Fruit fly (Drosophila melanogaster) whole organism, embryonic: ENCODE data around the gene Egfrap.
A peak's percentile ranks its signal among the peaks of the same experiment; 100 is the strongest.

Experiments used
- CG10366 ChIP-seq: fragments of 200-800 bp; sonication (Bioruptor generic); IDR thresholded peaks from 2 replicates; pipeline ENCODE4 v1.3.6; 2022; ENCODE audit warnings: missing biosample characterization, missing genetic modification characterization
- CG12071 ChIP-seq: fragments of 200-800 bp; sonication (Bioruptor generic); optimal IDR thresholded peaks from 3 replicates; lab custom pipeline; 2018; ENCODE audit warnings: missing biosample characterization, mild to moderate bottlenecking, missing genetic modification characterization
- Vsx1 ChIP-seq: fragments of 200-800 bp; sonication (Bioruptor generic); optimal IDR thresholded peaks from 2 replicates; lab custom pipeline; 2017; ENCODE audit warnings: missing biosample characterization, mild to moderate bottlenecking, missing genetic modification characterization, missing genetic modification reagents

DNA sequence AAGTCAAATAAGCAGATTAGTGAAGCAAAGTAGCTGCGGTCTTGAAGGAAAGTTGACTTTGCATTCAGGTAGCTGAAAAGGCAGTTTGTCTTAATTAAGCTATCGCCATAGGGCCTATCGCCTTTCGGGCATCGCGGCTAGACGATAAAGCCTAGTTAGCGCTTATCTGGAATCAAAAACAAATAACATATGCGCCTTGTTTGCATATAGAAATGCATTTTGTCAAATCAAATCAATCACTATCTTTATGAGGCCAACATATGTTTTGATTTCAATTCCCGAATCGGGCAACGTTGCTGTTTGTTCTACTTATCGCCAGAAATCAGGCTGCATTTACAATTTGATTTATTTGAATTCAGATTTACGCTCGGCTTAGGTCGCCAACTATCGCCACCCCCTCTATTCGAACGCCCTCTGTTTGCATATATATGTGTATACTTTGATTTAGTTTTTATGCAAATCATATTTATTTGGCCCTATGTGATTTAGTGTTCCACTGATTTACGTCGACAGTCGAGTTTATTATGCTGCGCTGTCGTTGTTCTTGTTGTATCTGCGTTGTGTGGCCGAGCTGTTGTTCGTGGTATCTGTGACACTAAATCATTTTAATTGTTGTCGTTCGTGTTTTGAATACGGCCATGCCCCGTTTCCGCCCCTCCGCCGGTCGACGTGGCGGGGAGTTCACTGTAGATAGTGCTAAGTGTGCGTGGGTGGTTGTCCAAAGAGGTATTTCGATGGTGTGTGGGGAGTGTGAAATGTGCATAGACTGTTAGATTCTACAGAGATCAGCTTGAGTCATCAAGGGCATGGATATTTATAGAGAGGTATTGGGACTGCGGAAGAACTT, 24.3 kb upstream of the Egfrap start:
- peak; percentile 78 for TF ChIP-seq Vsx1 (GFP tag; lab: Kevin White, UChicago)
- no peak for TF ChIP-seq CG12071 (GFP tag; lab: Kevin White, UChicago)
- no peak for TF ChIP-seq CG10366 (GFP tag; lab: Robert Waterston, UW)
